Fruit fly (Drosophila melanogaster): ENCODE data around the gene TM9SF4.

TM9SF4 gene

dm6 chr2L:13717121-13717520 is 29.6 kb upstream of the TM9SF4 start, which contains the start of gene DIP-kappa:
Gene DIP-kappa (minus strand): TSS chr2L:13717320.
- TF ChIP-seq Ets96B (tag; optimal IDR thresholded peaks at IDR 0.05): no peak
- no peak for TF ChIP-seq eg (GFP tag; IDR thresholded peaks at IDR 0.05)
- TF ChIP-seq Eip75B (GFP tag; optimal IDR thresholded peaks at IDR 0.05): no peak
- TF ChIP-seq CG31627 (GFP tag; optimal IDR thresholded peaks at IDR 0.05): no peak
- no peak for TF ChIP-seq Gug (GFP tag; IDR thresholded peaks at IDR 0.05)
- no peak for TF ChIP-seq OdsH (GFP tag; optimal IDR thresholded peaks at IDR 0.05)
- TF ChIP-seq cyc (GFP tag; optimal IDR thresholded peaks at IDR 0.05): no peak
- no peak for TF ChIP-seq CG8632 (GFP tag; optimal IDR thresholded peaks at IDR 0.05)
- TF ChIP-seq CG7368 (GFP tag; optimal IDR thresholded peaks at IDR 0.05): no peak

- TF ChIP-seq Blimp-1 (GFP tag; optimal IDR thresholded peaks at IDR 0.05) (no peak), CG6808 (GFP tag; optimal IDR thresholded peaks at IDR 0.05) (no peak)
Observed at dm6 chr2L:13723542-13723941, 23.2 kb upstream of the TM9SF4 start, which contains the start of gene CG9014. Gene CG9014 (minus strand): TSS chr2L:13723642.

dm6 chr2L:13732287-13732686 is 14.5 kb upstream of the TM9SF4 start:
- TF ChIP-seq CG6792 (GFP tag; optimal IDR thresholded peaks at IDR 0.05) (no peak), Smox (GFP tag; optimal IDR thresholded peaks at IDR 0.05) (no peak), Eip75B (GFP tag; optimal IDR thresholded peaks at IDR 0.05) (no peak), Eip93F (GFP tag; optimal IDR thresholded peaks at IDR 0.05) (no peak), vri (GFP tag; optimal IDR thresholded peaks at IDR 0.05) (no peak), esn (GFP tag; optimal IDR thresholded peaks at IDR 0.05) (no peak), lz (GFP tag; optimal IDR thresholded peaks at IDR 0.05) (no peak), salr (GFP tag; optimal IDR thresholded peaks at IDR 0.05) (no peak), Hr39 (GFP tag; optimal IDR thresholded peaks at IDR 0.05) (no peak)

dm6 chr2L:13735838-13736237 is 10.9 kb upstream of the TM9SF4 start, which contains the start of gene nur:
Gene nur (plus strand): TSS chr2L:13736138.
- no peak for TF ChIP-seq Lpt (GFP tag; optimal IDR thresholded peaks at IDR 0.05)

dm6 chr2L:13763144-13763543 is 16.4 kb downstream of the TM9SF4 start:
- no peak for TF ChIP-seq topi (GFP tag; optimal IDR thresholded peaks at IDR 0.05)
- TF ChIP-seq Lpt (GFP tag; optimal IDR thresholded peaks at IDR 0.05): no peak
- no peak for TF ChIP-seq CG3919 (GFP tag; optimal IDR thresholded peaks at IDR 0.05)
- TF ChIP-seq CG7368 (GFP tag; optimal IDR thresholded peaks at IDR 0.05): no peak
- no peak for TF ChIP-seq CG3032 (tag; optimal IDR thresholded peaks at IDR 0.05)
- no peak for TF ChIP-seq CG31627 (GFP tag; optimal IDR thresholded peaks at IDR 0.05)
- TF ChIP-seq pdm3 (GFP tag; optimal IDR thresholded peaks at IDR 0.05): no peak
- TF ChIP-seq CG11902 (GFP tag; optimal IDR thresholded peaks at IDR 0.05): no peak
- no peak for TF ChIP-seq CG6808 (GFP tag; optimal IDR thresholded peaks at IDR 0.05)
- TF ChIP-seq CG32006 (GFP tag; optimal IDR thresholded peaks at IDR 0.05): no peak
- no peak for TF ChIP-seq CG16779 (tag; optimal IDR thresholded peaks at IDR 0.05)
- no peak for TF ChIP-seq vri (GFP tag; optimal IDR thresholded peaks at IDR 0.05)
- TF ChIP-seq CG8632 (GFP tag; optimal IDR thresholded peaks at IDR 0.05): no peak
- TF ChIP-seq CG6276 (GFP tag; optimal IDR thresholded peaks at IDR 0.05): no peak

- TF ChIP-seq CG6276 (GFP tag; optimal IDR thresholded peaks at IDR 0.05) (peak; percentile 88), eg (GFP tag; IDR thresholded peaks at IDR 0.05) (no peak)
Observed at dm6 chr2L:13770884-13771283, 24.1 kb downstream of the TM9SF4 start.

dm6 chr2L:13773697-13774096 is 26.9 kb downstream of the TM9SF4 start, which contains the start of gene CG43376:
Gene CG43376 (plus strand): TSS chr2L:13773997.
- TF ChIP-seq CG6163 (GFP tag; IDR thresholded peaks at IDR 0.05): no peak
- no peak for TF ChIP-seq Hr39 (GFP tag; optimal IDR thresholded peaks at IDR 0.05)
- no peak for TF ChIP-seq eg (GFP tag; IDR thresholded peaks at IDR 0.05)
- TF ChIP-seq CG31627 (GFP tag; optimal IDR thresholded peaks at IDR 0.05): no peak
- no peak for TF ChIP-seq Hr38 (GFP tag; optimal IDR thresholded peaks at IDR 0.05)
- no peak for TF ChIP-seq dsx (GFP tag; optimal IDR thresholded peaks at IDR 0.05; ENCODE audit: poor library complexity, severe bottlenecking)
- TF ChIP-seq Smox (GFP tag; optimal IDR thresholded peaks at IDR 0.05): no peak
- no peak for TF ChIP-seq vri (GFP tag; optimal IDR thresholded peaks at IDR 0.05)
- no peak for TF ChIP-seq CG3919 (GFP tag; optimal IDR thresholded peaks at IDR 0.05)
- TF ChIP-seq Ets96B (tag; optimal IDR thresholded peaks at IDR 0.05): no peak
- no peak for TF ChIP-seq CG7368 (GFP tag; optimal IDR thresholded peaks at IDR 0.05)
- no peak for TF ChIP-seq cyc (GFP tag; optimal IDR thresholded peaks at IDR 0.05)
- no peak for TF ChIP-seq lz (GFP tag; optimal IDR thresholded peaks at IDR 0.05)
- no peak for TF ChIP-seq CG11902 (GFP tag; optimal IDR thresholded peaks at IDR 0.05)

All from whole organism, prepupa.